Worm (Caenorhabditis elegans) whole organism, L3 larva: ENCODE measurements around the gene btb-22.

Experiments used
- ceh-82 ChIP-seq: fragments of 150-350 bp; optimal IDR thresholded peaks from 2 replicates; lab custom pipeline; 2014; ENCODE audit warnings: missing biosample characterization, missing genetic modification characterization
- jun-1 ChIP-seq: fragments of 150-350 bp; optimal IDR thresholded peaks from 2 replicates; lab custom pipeline; 2014; ENCODE audit warnings: missing biosample characterization, missing genetic modification reagents, missing genetic modification characterization
- lin-39 ChIP-seq: fragments of 150-350 bp; optimal IDR thresholded peaks from 2 replicates; lab custom pipeline; 2018; ENCODE audit warnings: missing biosample characterization, missing genetic modification reagents, missing genetic modification characterization
- nfya-1 ChIP-seq: sonication (generic microtip); optimal IDR thresholded peaks from 2 replicates; lab custom pipeline; 2017; ENCODE audit warnings: missing genetic modification characterization, mild to moderate bottlenecking, missing compliant biosample characterization, antibody characterized with exemption, moderate library complexity; ENCODE audit not compliant: insufficient read depth
- nhr-12 ChIP-seq: fragments of 150-350 bp; optimal IDR thresholded peaks from 2 replicates; lab custom pipeline; 2014; ENCODE audit warnings: missing biosample characterization, missing genetic modification characterization
- nhr-43 ChIP-seq: sonication (generic microtip); optimal IDR thresholded peaks from 2 replicates; lab custom pipeline; 2016; ENCODE audit warnings: mild to moderate bottlenecking, missing genetic modification characterization, missing compliant biosample characterization; ENCODE audit not compliant: poor library complexity, severe bottlenecking
- unc-39 ChIP-seq: sonication (generic microtip); optimal IDR thresholded peaks from 4 replicates; lab custom pipeline; 2017; ENCODE audit warnings: missing biosample characterization, missing genetic modification characterization

- TF ChIP-seq ceh-82 (tag; lab: Kevin White, UChicago) = no peak
- TF ChIP-seq nfya-1 (tag; lab: Kevin White, UChicago) = no peak
- TF ChIP-seq nhr-43 (tag; lab: Kevin White, UChicago) = no peak
- TF ChIP-seq jun-1 (tag; lab: Kevin White, UChicago) = no peak
- TF ChIP-seq nhr-12 (tag; lab: Kevin White, UChicago) = no peak
- TF ChIP-seq lin-39 = no peak
- TF ChIP-seq unc-39 (tag; lab: Kevin White, UChicago) = no peak
These were observed 11.6 kb downstream of the btb-22 start for ce11 chrII:3310957-3311657.
